Worm (Caenorhabditis elegans) whole organism, young adult: ENCODE results near the gene F54C9.3.

ENCODE experiments used
- C17E4.6 ChIP-seq: fragments of 200-800 bp; sonication (Bioruptor generic); IDR thresholded peaks from 2 replicates; pipeline ENCODE4 v1.3.6; 2022; ENCODE audit warnings: missing genetic modification reagents, missing genetic modification characterization, missing compliant biosample characterization
- D2030.7 ChIP-seq: fragments of 200-800 bp; sonication (Bioruptor generic); IDR thresholded peaks from 2 replicates; pipeline ENCODE4 v1.3.6; 2022; ENCODE audit warnings: missing genetic modification reagents, missing genetic modification characterization, missing compliant biosample characterization
- F33H1.4 ChIP-seq: fragments of 200-800 bp; sonication (Bioruptor generic); IDR thresholded peaks from 2 replicates; pipeline ENCODE4 v1.3.6; 2022; ENCODE audit warnings: missing genetic modification reagents, missing genetic modification characterization, missing compliant biosample characterization
- F57A8.1 ChIP-seq: fragments of 200-800 bp; sonication (Bioruptor generic); optimal IDR thresholded peaks from 2 replicates; lab custom pipeline; 2018; ENCODE audit warnings: mild to moderate bottlenecking, missing genetic modification characterization, moderate library complexity, missing compliant biosample characterization
- K11D2.4 ChIP-seq: fragments of 200-800 bp; sonication (Bioruptor generic); IDR thresholded peaks from 2 replicates; pipeline ENCODE4 v1.3.6; 2022; ENCODE audit warnings: missing genetic modification reagents, missing genetic modification characterization, missing compliant biosample characterization
- T07F8.4 ChIP-seq: sonication (generic microtip); optimal IDR thresholded peaks from 2 replicates; lab custom pipeline; 2016; ENCODE audit warnings: mild to moderate bottlenecking, missing genetic modification characterization, moderate library complexity, missing compliant biosample characterization
- Y67H2A.10 ChIP-seq: fragments of 200-800 bp; sonication (Bioruptor generic); conservative IDR thresholded peaks from 2 replicates; pipeline ENCODE4 v1.3.6; 2022; ENCODE audit warnings: missing genetic modification reagents, missing genetic modification characterization, missing compliant biosample characterization
- akir-1 ChIP-seq: fragments of 200-800 bp; sonication (Bioruptor generic); optimal IDR thresholded peaks from 2 replicates; lab custom pipeline; 2018; ENCODE audit warnings: mild to moderate bottlenecking, missing genetic modification characterization, moderate library complexity, missing compliant biosample characterization
- ama-1 ChIP-seq, 3 experiments: fragments of 150-350 bp in 1 of 3; sonication (generic microtip) in 2 of 3; optimal IDR thresholded peaks; 2 replicates each; lab custom pipeline; 2014 to 2018; ENCODE audit warnings: missing biosample characterization in 2 of 3, missing genetic modification characterization in 2 of 3, missing genetic modification reagents in 2 of 3
- aptf-2 ChIP-seq: fragments of 200-800 bp; sonication (Bioruptor generic); conservative IDR thresholded peaks from 2 replicates; pipeline ENCODE4 v1.3.6; 2022; ENCODE audit warnings: missing genetic modification reagents, missing genetic modification characterization, missing compliant biosample characterization
- attf-3 ChIP-seq: fragments of 200-800 bp; sonication (Bioruptor generic); conservative IDR thresholded peaks from 2 replicates; pipeline ENCODE4 v1.3.6; 2022; ENCODE audit warnings: missing genetic modification reagents, missing genetic modification characterization, missing compliant biosample characterization
- attf-5 ChIP-seq: fragments of 200-800 bp; sonication (Bioruptor generic); optimal IDR thresholded peaks from 2 replicates; lab custom pipeline; 2018; ENCODE audit warnings: mild to moderate bottlenecking, missing genetic modification characterization, missing compliant biosample characterization
- cebp-1 ChIP-seq, 2 experiments: fragments of 200-800 bp in 1 of 2; sonication (Bioruptor generic) in 1 of 2; sonication (generic microtip) in 1 of 2; IDR thresholded peaks in 1 of 2; optimal IDR thresholded peaks in 1 of 2; 2 replicates each; pipeline versions ENCODE4 v1.3.6 to Lab custom; 2017 to 2022; ENCODE audit warnings: missing compliant biosample characterization in 2 of 2, missing genetic modification characterization in 2 of 2, mild to moderate bottlenecking in 1 of 2, missing genetic modification reagents in 1 of 2, moderate library complexity in 1 of 2
- ceh-91 ChIP-seq: fragments of 200-800 bp; sonication (Bioruptor generic); IDR thresholded peaks from 2 replicates; pipeline ENCODE4 v1.3.6; 2022; ENCODE audit warnings: missing genetic modification reagents, missing genetic modification characterization, missing compliant biosample characterization
- dox-1 ChIP-seq: fragments of 200-800 bp; sonication (Bioruptor generic); IDR thresholded peaks from 2 replicates; pipeline ENCODE4 v1.3.6; 2022; ENCODE audit warnings: missing genetic modification reagents, missing genetic modification characterization, missing compliant biosample characterization
- dpff-1 ChIP-seq: sonication (generic microtip); optimal IDR thresholded peaks from 2 replicates; lab custom pipeline; 2017; ENCODE audit warnings: mild to moderate bottlenecking, missing genetic modification characterization, missing compliant biosample characterization
- ekl-4 ChIP-seq: fragments of 200-800 bp; sonication (Bioruptor generic); IDR thresholded peaks from 2 replicates; pipeline ENCODE4 v1.3.6; 2022; ENCODE audit warnings: missing genetic modification reagents, missing genetic modification characterization, missing compliant biosample characterization
- ets-4 ChIP-seq: fragments of 200-800 bp; sonication (Bioruptor generic); optimal IDR thresholded peaks from 2 replicates; lab custom pipeline; 2018; ENCODE audit warnings: mild to moderate bottlenecking, missing genetic modification characterization, missing compliant biosample characterization
- hlh-12 ChIP-seq: sonication (generic microtip); optimal IDR thresholded peaks from 2 replicates; lab custom pipeline; 2016; ENCODE audit warnings: missing genetic modification characterization, missing compliant biosample characterization
- hmg-1.2 ChIP-seq: fragments of 200-800 bp; sonication (Bioruptor generic); IDR thresholded peaks from 2 replicates; pipeline ENCODE4 v1.3.6; 2022; ENCODE audit warnings: missing genetic modification reagents, missing genetic modification characterization, missing compliant biosample characterization
- hsf-1 ChIP-seq: fragments of 200-800 bp; sonication (Bioruptor generic); IDR thresholded peaks from 2 replicates; pipeline ENCODE4 v1.3.6; 2022; ENCODE audit warnings: missing genetic modification reagents, missing genetic modification characterization, missing compliant biosample characterization
- let-526 ChIP-seq: fragments of 200-800 bp; sonication (Bioruptor generic); IDR thresholded peaks from 2 replicates; pipeline ENCODE4 v1.3.6; 2022; ENCODE audit warnings: missing genetic modification reagents, missing genetic modification characterization, missing compliant biosample characterization
- let-607 ChIP-seq, 2 experiments: fragments of 200-800 bp in 1 of 2; sonication (Bioruptor generic) in 1 of 2; sonication (generic microtip) in 1 of 2; optimal IDR thresholded peaks; 2 replicates each; lab custom pipeline; 2016 to 2018; ENCODE audit warnings: mild to moderate bottlenecking in 2 of 2, missing compliant biosample characterization in 2 of 2, missing genetic modification characterization in 2 of 2, moderate library complexity in 2 of 2, missing genotype in 1 of 2
- lin-40 ChIP-seq: sonication (generic microtip); optimal IDR thresholded peaks from 2 replicates; lab custom pipeline; 2016; ENCODE audit warnings: missing genetic modification characterization, mild to moderate bottlenecking, missing compliant biosample characterization, missing genotype, missing genetic modification reagents
- lir-1 ChIP-seq: fragments of 200-800 bp; sonication (Bioruptor generic); conservative IDR thresholded peaks from 2 replicates; pipeline ENCODE4 v1.3.6; 2022; ENCODE audit warnings: missing genetic modification reagents, missing genetic modification characterization, missing compliant biosample characterization
- madf-10 ChIP-seq: sonication (generic microtip); optimal IDR thresholded peaks from 2 replicates; lab custom pipeline; 2016; ENCODE audit warnings: mild to moderate bottlenecking, missing genetic modification characterization, missing compliant biosample characterization
- mcd-1 ChIP-seq: fragments of 200-800 bp; sonication (Bioruptor generic); IDR thresholded peaks from 2 replicates; pipeline ENCODE4 v1.3.6; 2022; ENCODE audit warnings: missing genetic modification reagents, missing genetic modification characterization, missing compliant biosample characterization
- nfyb-1 ChIP-seq: fragments of 200-800 bp; sonication (Bioruptor generic); IDR thresholded peaks from 2 replicates; pipeline ENCODE4 v1.3.6; 2022; ENCODE audit warnings: missing genetic modification reagents, missing genetic modification characterization, missing compliant biosample characterization
- nhr-179 ChIP-seq: sonication (generic microtip); optimal IDR thresholded peaks from 2 replicates; lab custom pipeline; 2016; ENCODE audit warnings: mild to moderate bottlenecking, missing genetic modification characterization, missing compliant biosample characterization
- nhr-80 ChIP-seq: sonication (generic microtip); optimal IDR thresholded peaks from 2 replicates; lab custom pipeline; 2016; ENCODE audit warnings: missing genetic modification characterization, missing compliant biosample characterization
- rcor-1 ChIP-seq: fragments of 200-800 bp; sonication (Bioruptor generic); IDR thresholded peaks from 2 replicates; pipeline ENCODE4 v1.3.6; 2022; ENCODE audit warnings: missing genetic modification reagents, missing genetic modification characterization, missing compliant biosample characterization
- sdz-38 ChIP-seq: sonication (generic microtip); optimal IDR thresholded peaks from 2 replicates; lab custom pipeline; 2016; ENCODE audit warnings: missing genotype, missing genetic modification characterization, missing compliant biosample characterization
- sea-2 ChIP-seq: fragments of 200-800 bp; sonication (Bioruptor generic); IDR thresholded peaks from 2 replicates; pipeline ENCODE4 v1.3.6; 2022; ENCODE audit warnings: missing genetic modification characterization, missing compliant biosample characterization
- somi-1 ChIP-seq: fragments of 200-800 bp; sonication (Bioruptor generic); optimal IDR thresholded peaks from 2 replicates; lab custom pipeline; 2018; ENCODE audit warnings: mild to moderate bottlenecking, missing genetic modification characterization, missing compliant biosample characterization
- sptf-2 ChIP-seq: fragments of 200-800 bp; sonication (Bioruptor generic); optimal IDR thresholded peaks from 2 replicates; lab custom pipeline; 2018; ENCODE audit warnings: mild to moderate bottlenecking, missing genetic modification characterization, missing compliant biosample characterization
- tlf-1 ChIP-seq: fragments of 200-800 bp; sonication (Bioruptor generic); optimal IDR thresholded peaks from 2 replicates; lab custom pipeline; 2018; ENCODE audit warnings: mild to moderate bottlenecking, missing genetic modification characterization, missing compliant biosample characterization
- unc-130 ChIP-seq: sonication (generic microtip); optimal IDR thresholded peaks from 2 replicates; lab custom pipeline; 2016; ENCODE audit warnings: missing genetic modification reagents, missing genetic modification characterization, missing compliant biosample characterization
- unc-62 ChIP-seq: fragments of 150-350 bp; optimal IDR thresholded peaks from 2 replicates; lab custom pipeline; 2014; ENCODE audit warnings: missing biosample characterization, missing genetic modification reagents, missing genetic modification characterization
- ztf-28 ChIP-seq: fragments of 200-800 bp; sonication (Bioruptor generic); IDR thresholded peaks from 2 replicates; pipeline ENCODE4 v1.3.6; 2022; ENCODE audit warnings: missing genetic modification reagents, missing genetic modification characterization, missing compliant biosample characterization

The F54C9.3 gene

DNA sequence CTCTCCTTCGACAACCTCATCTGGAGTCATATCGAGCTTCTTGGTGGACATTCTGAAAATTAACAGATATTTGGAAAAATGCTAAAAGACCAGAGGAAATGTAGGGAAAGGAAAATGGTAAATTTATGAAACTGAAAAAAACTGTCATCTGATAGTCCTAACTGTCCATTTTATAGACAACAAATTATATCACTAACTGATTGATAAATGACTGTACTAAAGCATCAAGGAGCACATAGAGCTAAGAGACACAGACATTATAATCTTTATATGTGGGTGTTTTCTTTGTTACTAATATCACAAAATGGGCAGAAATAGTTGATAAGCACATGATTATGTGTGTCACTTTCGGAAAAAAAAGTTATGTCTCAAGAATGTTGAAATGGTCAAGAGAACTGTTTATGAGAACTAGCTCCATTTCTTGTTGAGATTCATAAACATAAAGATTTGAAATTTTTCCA lies at the start of gene F54C9.3:
Gene F54C9.3 (minus strand): TSS at position 51 of the 461 bp plus-strand sequence.
- TF ChIP-seq ztf-28 (GFP tag; lab: Robert Waterston, UW) (no peak), nhr-179 (tag; lab: Kevin White, UChicago) (no peak), madf-10 (peak; percentile 12), T07F8.4 (tag; lab: Kevin White, UChicago) (no peak), dox-1 (GFP tag; lab: Robert Waterston, UW) (0 out of 2 replicates have a peak, but pooled peaks have one; percentile 32), attf-5 (peak; percentile 57), attf-3 (GFP tag; lab: Robert Waterston, UW) (no peak), nfyb-1 (no peak; the same call in 1 of the 2 replicates), sea-2 (GFP tag; lab: Robert Waterston, UW) (no peak), F57A8.1 (GFP tag; lab: Kevin White, UChicago) (no peak), hmg-1.2 (GFP tag; lab: Robert Waterston, UW) (peak; percentile 44; the same call in 1 of the 2 replicates), cebp-1 (GFP tag; IDR thresholded peaks at IDR 0.05; lab: Robert Waterston, UW) (no peak; the same call in 1 of the 2 replicates), cebp-1 (tag; optimal IDR thresholded peaks at IDR 0.05; lab: Kevin White, UChicago) (peak; percentile 47), unc-62 (GFP tag; lab: Kevin White, UChicago) (peak; percentile 66), hlh-12 (tag; lab: Kevin White, UChicago) (no peak), let-607 (tag; optimal IDR thresholded peaks at IDR 0.05; lab: Kevin White, UChicago) (peak in 1 of 2 experiments; percentile 74), ceh-91 (no peak), ets-4 (GFP tag; lab: Kevin White, UChicago) (peak; percentile 7), akir-1 (GFP tag; lab: Kevin White, UChicago) (no peak), lir-1 (GFP tag; lab: Robert Waterston, UW) (no peak), tlf-1 (no peak), sdz-38 (no peak), K11D2.4 (GFP tag; lab: Robert Waterston, UW) (no peak), nhr-80 (tag; lab: Kevin White, UChicago) (peak; percentile 93), mcd-1 (GFP tag; lab: Robert Waterston, UW) (0 out of 2 replicates have a peak, but pooled peaks have one; percentile 19), unc-130 (GFP tag; lab: Kevin White, UChicago) (no peak), ekl-4 (GFP tag; lab: Robert Waterston, UW) (no peak)
- TF ChIP-seq, all 124 proteins: peak for 10

DNA sequence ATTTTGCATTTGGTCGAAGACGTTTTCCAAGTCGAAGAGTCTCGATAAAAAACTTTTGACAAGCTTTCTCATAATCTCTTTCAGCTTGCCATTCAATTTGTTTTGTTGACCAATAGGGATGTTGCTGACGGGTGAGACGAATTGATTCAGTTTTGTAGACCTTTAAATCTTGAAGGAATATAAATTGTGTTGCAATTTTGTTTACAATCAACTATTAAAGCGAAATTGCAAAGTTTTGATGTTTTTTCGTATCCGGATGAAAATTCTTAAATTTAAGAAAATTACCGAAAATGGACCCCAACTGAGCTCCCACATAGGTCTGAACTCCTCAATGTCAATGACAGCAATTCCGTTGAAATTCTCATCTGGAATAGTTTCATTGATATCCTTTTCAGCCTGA lies 49.5 kb upstream of the F54C9.3 start:
- no peak for TF ChIP-seq somi-1
- TF ChIP-seq F33H1.4 (GFP tag; lab: Robert Waterston, UW) = no peak
- no peak for TF ChIP-seq mcd-1 (GFP tag; lab: Robert Waterston, UW)
- TF ChIP-seq hsf-1 (GFP tag; lab: Robert Waterston, UW) = no peak
- no peak for TF ChIP-seq hlh-12 (tag; lab: Kevin White, UChicago)
- TF ChIP-seq sea-2 (GFP tag; lab: Robert Waterston, UW) = no peak
- no peak for TF ChIP-seq let-526
- no peak for TF ChIP-seq K11D2.4 (GFP tag; lab: Robert Waterston, UW)
- TF ChIP-seq ama-1 (optimal IDR thresholded peaks at IDR 0.05; lab: Kevin White, UChicago) = no peak
- TF ChIP-seq ama-1 (GFP tag; optimal IDR thresholded peaks at IDR 0.05; lab: Kevin White, UChicago) = no peak
- no peak for TF ChIP-seq Y67H2A.10 (GFP tag; lab: Robert Waterston, UW)
- TF ChIP-seq aptf-2 = no peak
- no peak for TF ChIP-seq C17E4.6
- no peak for TF ChIP-seq lin-40
- TF ChIP-seq dox-1 (GFP tag; lab: Robert Waterston, UW) = no peak

DNA sequence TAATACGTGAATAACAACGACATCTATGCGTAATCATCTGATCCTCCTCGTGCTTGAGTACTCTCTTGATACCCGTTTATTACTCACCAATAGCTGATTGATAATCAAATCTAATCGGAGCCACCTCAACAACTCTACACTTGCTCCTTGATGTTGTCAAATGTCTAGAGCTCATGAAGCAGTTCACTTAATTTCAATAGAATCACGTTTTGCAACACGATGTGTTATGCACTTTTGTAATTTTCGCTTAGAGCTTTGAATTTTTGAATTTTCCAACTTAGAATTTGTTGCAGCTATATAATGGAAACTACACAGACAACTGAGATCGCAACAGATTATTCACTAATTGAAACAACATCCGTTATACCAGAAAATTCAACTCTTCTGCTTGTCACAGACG lies 45.8 kb upstream of the F54C9.3 start, which contains the start of gene T22C8.1:
Gene T22C8.1 (plus strand): TSS at position 301 of the 400 bp plus-strand sequence.
- TF ChIP-seq D2030.7 (no peak), rcor-1 (GFP tag; lab: Robert Waterston, UW) (no peak), dpff-1 (no peak), nfyb-1 (no peak), sptf-2 (GFP tag; lab: Kevin White, UChicago) (no peak)
